Fruit fly (Drosophila melanogaster) whole organism, prepupa: ENCODE data around the gene CG15546.

Source experiments
- CG6854 ChIP-seq: fragments of 200-800 bp; sonication (Bioruptor generic); optimal IDR thresholded peaks from 2 replicates; lab custom pipeline; 2017; ENCODE audit warnings: missing biosample characterization, mild to moderate bottlenecking, missing genetic modification characterization
- CG8632 ChIP-seq: fragments of 200-800 bp; sonication (Bioruptor generic); optimal IDR thresholded peaks from 3 replicates; lab custom pipeline; 2016; ENCODE audit warnings: missing biosample characterization, missing genetic modification characterization
- CG9139 ChIP-seq: fragments of 200-800 bp; sonication (Bioruptor generic); optimal IDR thresholded peaks from 3 replicates; lab custom pipeline; 2017; ENCODE audit warnings: missing biosample characterization, mild to moderate bottlenecking, missing genetic modification characterization
- Gug ChIP-seq: fragments of 200-800 bp; sonication (Bioruptor generic); IDR thresholded peaks from 2 replicates; pipeline ENCODE4 v1.3.6; 2022; ENCODE audit warnings: missing biosample characterization, missing genetic modification characterization
- Met ChIP-seq: fragments of 200-800 bp; sonication (Bioruptor generic); optimal IDR thresholded peaks from 3 replicates; lab custom pipeline; 2016; ENCODE audit warnings: missing biosample characterization, missing genetic modification characterization
- OdsH ChIP-seq: fragments of 200-800 bp; sonication (Bioruptor generic); optimal IDR thresholded peaks from 3 replicates; lab custom pipeline; 2016; ENCODE audit warnings: missing biosample characterization, missing genetic modification characterization
- fd59A ChIP-seq: fragments of 200-800 bp; sonication (Bioruptor generic); optimal IDR thresholded peaks from 2 replicates; lab custom pipeline; 2017; ENCODE audit warnings: missing biosample characterization, mild to moderate bottlenecking, missing genetic modification characterization, missing genetic modification reagents
- ss ChIP-seq, 2 experiments: fragments of 200-800 bp; sonication (Bioruptor generic); optimal IDR thresholded peaks; 2 replicates in 1 of 2; 3 replicates in 1 of 2; lab custom pipeline; 2017 to 2018; ENCODE audit warnings: mild to moderate bottlenecking in 2 of 2, missing biosample characterization in 2 of 2, missing genetic modification characterization in 2 of 2, moderate library complexity in 1 of 2
- vri ChIP-seq: fragments of 200-800 bp; sonication (Bioruptor generic); optimal IDR thresholded peaks from 3 replicates; lab custom pipeline; 2016; ENCODE audit warnings: missing biosample characterization, mild to moderate bottlenecking, missing genetic modification characterization

- TF ChIP-seq CG8632 (GFP tag; lab: Kevin White, UChicago) (no peak), vri (GFP tag; lab: Kevin White, UChicago) (no peak), CG9139 (GFP tag; lab: Kevin White, UChicago) (no peak), fd59A (GFP tag; lab: Kevin White, UChicago) (no peak), CG6854 (GFP tag; lab: Kevin White, UChicago) (no peak), Gug (no peak), Met (GFP tag; lab: Kevin White, UChicago) (no peak), OdsH (GFP tag; lab: Kevin White, UChicago) (no peak), ss (GFP tag; optimal IDR thresholded peaks at IDR 0.05; lab: Kevin White, UChicago) (no peak)
Observed at dm6 chr3R:30918872-30919271, 42.9 kb upstream of the CG15546 start.
